Worm (Caenorhabditis elegans) whole organism, L1 larva: ENCODE data around the gene zipt-15.
A peak's percentile ranks its signal among the peaks of the same experiment; 100 is the strongest.

Experiments
- C04F5.9 ChIP-seq: sonication (generic microtip); optimal IDR thresholded peaks from 2 replicates; lab custom pipeline; 2016; ENCODE audit warnings: missing genetic modification characterization, missing compliant biosample characterization
- C34B4.2 ChIP-seq: sonication (generic microtip); optimal IDR thresholded peaks from 2 replicates; lab custom pipeline; 2017; ENCODE audit warnings: mild to moderate bottlenecking, missing genetic modification characterization, missing compliant biosample characterization
- F16B12.6 ChIP-seq: fragments of 150-350 bp; optimal IDR thresholded peaks from 2 replicates; lab custom pipeline; 2014; ENCODE audit warnings: missing biosample characterization, missing genetic modification characterization
- Y116A8C.19 ChIP-seq: sonication (generic microtip); optimal IDR thresholded peaks from 2 replicates; lab custom pipeline; 2016; ENCODE audit warnings: missing compliant biosample characterization, missing genetic modification characterization, borderline replicate concordance
- aha-1 ChIP-seq: fragments of 150-350 bp; optimal IDR thresholded peaks from 2 replicates; lab custom pipeline; 2014; ENCODE audit warnings: missing biosample characterization, missing genetic modification characterization
- alr-1 ChIP-seq: fragments of 200-800 bp; sonication (Bioruptor generic); optimal IDR thresholded peaks from 2 replicates; lab custom pipeline; 2018; ENCODE audit warnings: borderline replicate concordance, mild to moderate bottlenecking, missing genetic modification characterization, missing compliant biosample characterization
- ama-1 ChIP-seq: fragments of 150-350 bp; optimal IDR thresholded peaks from 2 replicates; lab custom pipeline; 2014
- blmp-1 ChIP-seq: fragments of 150-350 bp; optimal IDR thresholded peaks from 2 replicates; lab custom pipeline; 2014; ENCODE audit warnings: missing biosample characterization, missing genetic modification characterization
- ceh-8 ChIP-seq: fragments of 200-800 bp; sonication (Bioruptor generic); optimal IDR thresholded peaks from 2 replicates; lab custom pipeline; 2018; ENCODE audit warnings: mild to moderate bottlenecking, missing genetic modification characterization, moderate library complexity, missing compliant biosample characterization
- ceh-82 ChIP-seq, 3 experiments: fragments of 150-350 bp in 1 of 3; sonication (generic microtip) in 2 of 3; optimal IDR thresholded peaks; 2 replicates each; lab custom pipeline; 2014 to 2017; ENCODE audit warnings: missing biosample characterization in 3 of 3, missing genetic modification characterization in 3 of 3
- ceh-88 ChIP-seq: fragments of 200-800 bp; sonication (Bioruptor generic); IDR thresholded peaks from 2 replicates; pipeline ENCODE4 v1.3.6; 2022; ENCODE audit warnings: missing genetic modification characterization, missing compliant biosample characterization
- ces-1 ChIP-seq: fragments of 150-350 bp; optimal IDR thresholded peaks from 2 replicates; lab custom pipeline; 2014; ENCODE audit warnings: missing biosample characterization, missing genetic modification reagents, missing genetic modification characterization
- dsc-1 ChIP-seq: sonication (generic microtip); optimal IDR thresholded peaks from 2 replicates; lab custom pipeline; 2016; ENCODE audit warnings: mild to moderate bottlenecking, missing genetic modification characterization, missing compliant biosample characterization
- efl-1 ChIP-seq, 4 experiments: fragments of 150-350 bp; optimal IDR thresholded peaks in 3 of 4; peaks in 1 of 4; 1 replicate in 1 of 4; 2 replicates in 3 of 4; lab custom pipeline; 2014; ENCODE audit warnings: missing biosample characterization in 2 of 4, missing genetic modification characterization in 2 of 4, missing genetic modification reagents in 2 of 4
- egl-13 ChIP-seq: sonication (generic microtip); optimal IDR thresholded peaks from 2 replicates; lab custom pipeline; 2016; ENCODE audit warnings: missing genotype, missing genetic modification reagents, missing genetic modification characterization, missing compliant biosample characterization
- egl-27 ChIP-seq, 2 experiments: fragments of 150-350 bp in 1 of 2; sonication (generic microtip); optimal IDR thresholded peaks; 3 replicates each; lab custom pipeline; 2017 to 2018; ENCODE audit warnings: missing biosample characterization in 2 of 2, missing genetic modification characterization in 2 of 2, missing genetic modification reagents in 2 of 2
- elt-2 ChIP-seq: sonication (generic microtip); optimal IDR thresholded peaks from 2 replicates; lab custom pipeline; 2016; ENCODE audit warnings: missing genetic modification characterization, mild to moderate bottlenecking, inconsistent platforms, missing compliant biosample characterization, missing genetic modification reagents
- ets-5 ChIP-seq: fragments of 200-800 bp; sonication (Bioruptor generic); IDR thresholded peaks from 2 replicates; pipeline ENCODE4 v1.3.6; 2022; ENCODE audit warnings: missing genetic modification characterization, missing compliant biosample characterization
- fkh-4 ChIP-seq: sonication (generic microtip); optimal IDR thresholded peaks from 2 replicates; lab custom pipeline; 2016; ENCODE audit warnings: missing compliant biosample characterization, missing genetic modification characterization, borderline replicate concordance
- hlh-4 ChIP-seq: sonication (generic microtip); optimal IDR thresholded peaks from 2 replicates; lab custom pipeline; 2016; ENCODE audit warnings: mild to moderate bottlenecking, missing genetic modification characterization, missing compliant biosample characterization
- irx-1 ChIP-seq: sonication (generic microtip); optimal IDR thresholded peaks from 2 replicates; lab custom pipeline; 2016; ENCODE audit warnings: missing genetic modification characterization, missing compliant biosample characterization
- jun-1 ChIP-seq: fragments of 150-350 bp; optimal IDR thresholded peaks from 2 replicates; lab custom pipeline; 2014; ENCODE audit warnings: missing biosample characterization, missing genetic modification reagents, missing genetic modification characterization
- lin-13 ChIP-seq: fragments of 150-350 bp; optimal IDR thresholded peaks from 2 replicates; lab custom pipeline; 2014; ENCODE audit warnings: missing biosample characterization, missing genetic modification reagents, missing genetic modification characterization
- lin-14 ChIP-seq: fragments of 200-800 bp; sonication (Bioruptor generic); optimal IDR thresholded peaks from 2 replicates; lab custom pipeline; 2018; ENCODE audit warnings: mild to moderate bottlenecking, missing genetic modification characterization, moderate library complexity, missing compliant biosample characterization
- lin-15B ChIP-seq: fragments of 150-350 bp; sonication (generic microtip); optimal IDR thresholded peaks from 3 replicates; lab custom pipeline; 2014; ENCODE audit warnings: missing biosample characterization, missing genetic modification characterization
- lin-35 ChIP-seq, 2 experiments: fragments of 150-350 bp; optimal IDR thresholded peaks; 2 replicates each; lab custom pipeline; 2014; ENCODE audit warnings: missing biosample characterization in 2 of 2, missing genetic modification characterization in 2 of 2, missing genetic modification reagents in 2 of 2
- lin-39 ChIP-seq: fragments of 150-350 bp; optimal IDR thresholded peaks from 2 replicates; lab custom pipeline; 2014; ENCODE audit warnings: missing biosample characterization, missing genetic modification reagents, missing genetic modification characterization
- mdl-1 ChIP-seq, 2 experiments: fragments of 150-350 bp; optimal IDR thresholded peaks; 2 replicates each; lab custom pipeline; 2014 to 2017; ENCODE audit warnings: missing biosample characterization in 2 of 2, missing genetic modification characterization in 2 of 2, inconsistent platforms in 1 of 2
- mep-1 ChIP-seq: fragments of 150-350 bp; optimal IDR thresholded peaks from 2 replicates; lab custom pipeline; 2014; ENCODE audit warnings: missing biosample characterization, missing genetic modification characterization
- nhr-11 ChIP-seq: fragments of 150-350 bp; optimal IDR thresholded peaks from 2 replicates; lab custom pipeline; 2014; ENCODE audit warnings: missing biosample characterization, missing genetic modification characterization
- nhr-12 ChIP-seq: sonication (generic microtip); optimal IDR thresholded peaks from 2 replicates; lab custom pipeline; 2017; ENCODE audit warnings: missing biosample characterization, missing genetic modification characterization
- nhr-19 ChIP-seq: fragments of 200-800 bp; sonication (Bioruptor generic); conservative IDR thresholded peaks from 2 replicates; pipeline ENCODE4 v1.3.6; 2022; ENCODE audit warnings: missing genetic modification characterization, missing compliant biosample characterization
- nhr-47 ChIP-seq: sonication (generic microtip); optimal IDR thresholded peaks from 2 replicates; lab custom pipeline; 2016; ENCODE audit warnings: mild to moderate bottlenecking, missing genetic modification characterization, moderate library complexity, missing compliant biosample characterization
- nhr-71 ChIP-seq: sonication (generic microtip); optimal IDR thresholded peaks from 2 replicates; lab custom pipeline; 2016; ENCODE audit warnings: mild to moderate bottlenecking, missing genetic modification characterization, moderate library complexity, missing compliant biosample characterization
- nhr-76 ChIP-seq: sonication (generic microtip); optimal IDR thresholded peaks from 2 replicates; lab custom pipeline; 2017; ENCODE audit warnings: missing biosample characterization, missing genetic modification characterization
- nhr-77 ChIP-seq: fragments of 150-350 bp; optimal IDR thresholded peaks from 2 replicates; lab custom pipeline; 2014; ENCODE audit warnings: missing biosample characterization, missing genetic modification characterization
- nhr-85 ChIP-seq: sonication (generic microtip); peaks from one replicate; lab custom pipeline; 2016; ENCODE audit warnings: missing genetic modification characterization, inconsistent platforms, missing compliant biosample characterization
- nhr-90 ChIP-seq: sonication (generic microtip); optimal IDR thresholded peaks from 2 replicates; lab custom pipeline; 2016; ENCODE audit warnings: mild to moderate bottlenecking, missing genetic modification characterization, missing compliant biosample characterization; ENCODE audit not compliant: poor library complexity
- pag-3 ChIP-seq: sonication (generic microtip); optimal IDR thresholded peaks from 2 replicates; lab custom pipeline; 2017; ENCODE audit warnings: missing genetic modification characterization, mild to moderate bottlenecking, missing compliant biosample characterization, antibody characterized with exemption, borderline replicate concordance; ENCODE audit not compliant: insufficient read depth
- pax-3 ChIP-seq: fragments of 200-800 bp; sonication (Bioruptor generic); optimal IDR thresholded peaks from 2 replicates; lab custom pipeline; 2018; ENCODE audit warnings: mild to moderate bottlenecking, missing genetic modification characterization, moderate library complexity, missing compliant biosample characterization
- skn-1 ChIP-seq: fragments of 150-350 bp; optimal IDR thresholded peaks from 2 replicates; lab custom pipeline; 2014; ENCODE audit warnings: missing biosample characterization, missing genetic modification characterization
- sox-4 ChIP-seq: sonication (generic microtip); optimal IDR thresholded peaks from 2 replicates; lab custom pipeline; 2016; ENCODE audit warnings: missing genetic modification characterization, missing compliant biosample characterization
- sptf-1 ChIP-seq: fragments of 150-350 bp; optimal IDR thresholded peaks from 2 replicates; lab custom pipeline; 2014; ENCODE audit warnings: missing biosample characterization, missing genetic modification characterization
- sup-37 ChIP-seq: fragments of 200-800 bp; sonication (Bioruptor generic); optimal IDR thresholded peaks from 2 replicates; lab custom pipeline; 2018; ENCODE audit warnings: mild to moderate bottlenecking, missing genetic modification characterization, missing compliant biosample characterization
- swsn-7 ChIP-seq: sonication (generic microtip); optimal IDR thresholded peaks from 2 replicates; lab custom pipeline; 2016; ENCODE audit warnings: missing genetic modification characterization, missing compliant biosample characterization
- tbx-2 ChIP-seq: sonication (generic microtip); optimal IDR thresholded peaks from 2 replicates; lab custom pipeline; 2016; ENCODE audit warnings: missing genetic modification characterization, missing compliant biosample characterization
- unc-30 ChIP-seq: sonication (generic microtip); optimal IDR thresholded peaks from 2 replicates; lab custom pipeline; 2017; ENCODE audit warnings: missing biosample characterization, missing genetic modification characterization
- unc-62 ChIP-seq: fragments of 150-350 bp; optimal IDR thresholded peaks from 2 replicates; lab custom pipeline; 2014; ENCODE audit warnings: missing biosample characterization, missing genetic modification reagents, missing genetic modification characterization
- unc-86 ChIP-seq: sonication (generic microtip); optimal IDR thresholded peaks from 2 replicates; lab custom pipeline; 2016; ENCODE audit warnings: missing genetic modification characterization, missing compliant biosample characterization
- vab-15 ChIP-seq: sonication (generic microtip); optimal IDR thresholded peaks from 2 replicates; lab custom pipeline; 2017; ENCODE audit warnings: missing genotype, mild to moderate bottlenecking, missing genetic modification characterization, missing compliant biosample characterization
- zag-1 ChIP-seq: fragments of 150-350 bp; optimal IDR thresholded peaks from 2 replicates; lab custom pipeline; 2014; ENCODE audit warnings: missing biosample characterization, missing genetic modification characterization
- ztf-11 ChIP-seq, 2 experiments: sonication (generic microtip); optimal IDR thresholded peaks; 2 replicates each; lab custom pipeline; 2016 to 2017; ENCODE audit warnings: missing genetic modification characterization in 2 of 2, missing biosample characterization in 1 of 2, missing compliant biosample characterization in 1 of 2

The zipt-15 gene

ce11 chrIV:796521-797073, 28.2 kb downstream of the zipt-15 start, which contains the start of the genes F56B3.11 and ech-5:
F56B3.11 (minus strand) TSS chrIV:796571.
ech-5 (plus strand) TSS chrIV:797023.
- TF ChIP-seq C34B4.2 (tag; lab: Kevin White, UChicago) (no peak), lin-13 (GFP tag; lab: Kevin White, UChicago) (peak; percentile 47), unc-30 (no peak), sptf-1 (tag; lab: Kevin White, UChicago) (no peak), Y116A8C.19 (tag; lab: Kevin White, UChicago) (peak; percentile 65), egl-27 (tag; optimal IDR thresholded peaks at IDR 0.05; lab: Kevin White, UChicago) (no peak), sox-4 (peak; percentile 82), lin-15B (tag; lab: Kevin White, UChicago) (peak; percentile 76), nhr-47 (tag; lab: Kevin White, UChicago) (peak; percentile 94), lin-35 (GFP tag; optimal IDR thresholded peaks at IDR 0.05; lab: Kevin White, UChicago) (peak; percentile 64 to 77), ets-5 (GFP tag; lab: Robert Waterston, UW) (no peak), unc-62 (GFP tag; lab: Kevin White, UChicago) (no peak), ama-1 (lab: Kevin White, UChicago) (no peak), C04F5.9 (peak; percentile 87), zag-1 (tag; lab: Kevin White, UChicago) (peak; percentile 52), efl-1 (optimal IDR thresholded peaks at IDR 0.05; lab: Kevin White, UChicago) (peak; percentile 65 to 78), efl-1 (GFP tag; optimal IDR thresholded peaks at IDR 0.05 in 1 of 2; lab: Kevin White, UChicago) (peak; percentile 74 to 93), jun-1 (no peak), nhr-85 (tag; lab: Kevin White, UChicago) (peak; percentile 95), nhr-19 (GFP tag; lab: Robert Waterston, UW) (peak; percentile 71), unc-86 (tag; lab: Kevin White, UChicago) (peak; percentile 79), tbx-2 (tag; lab: Kevin White, UChicago) (peak; percentile 91), nhr-11 (no peak), mep-1 (tag; lab: Kevin White, UChicago) (peak; percentile 83), pag-3 (no peak), dsc-1 (peak; percentile 88), ceh-8 (GFP tag; lab: Kevin White, UChicago) (peak; percentile 55), lin-39 (tag; lab: Kevin White, UChicago) (peak; percentile 41), nhr-71 (tag; lab: Kevin White, UChicago) (peak; percentile 95), hlh-4 (tag; lab: Kevin White, UChicago) (peak; percentile 73), nhr-76 (tag; lab: Kevin White, UChicago) (no peak), mdl-1 (tag; optimal IDR thresholded peaks at IDR 0.05; lab: Kevin White, UChicago) (no peak), elt-2 (peak; percentile 68), nhr-77 (tag; lab: Kevin White, UChicago) (peak; percentile 44), ceh-82 (tag; optimal IDR thresholded peaks at IDR 0.05; lab: Kevin White, UChicago) (peak; percentile 5 to 58 (median 20)), sup-37 (GFP tag; lab: Kevin White, UChicago) (no peak), irx-1 (tag; lab: Kevin White, UChicago) (peak; percentile 84), vab-15 (tag; lab: Kevin White, UChicago) (peak; percentile 70), alr-1 (tag; lab: Kevin White, UChicago) (no peak), swsn-7 (tag; lab: Kevin White, UChicago) (peak; percentile 85), fkh-4 (tag; lab: Kevin White, UChicago) (peak; percentile 81), skn-1 (peak; percentile 36), egl-13 (tag; lab: Kevin White, UChicago) (peak; percentile 87), pax-3 (peak; percentile 96), ztf-11 (tag; optimal IDR thresholded peaks at IDR 0.05; lab: Kevin White, UChicago) (peak in 1 of 2 experiments; percentile 84), nhr-90 (tag; lab: Kevin White, UChicago) (peak; percentile 96), aha-1 (tag; lab: Kevin White, UChicago) (no peak), ces-1 (GFP tag; lab: Kevin White, UChicago) (no peak), F16B12.6 (tag; lab: Kevin White, UChicago) (peak; percentile 19), ceh-88 (GFP tag; lab: Robert Waterston, UW) (peak; percentile 93), lin-14 (peak; percentile 93), nhr-12 (no peak), blmp-1 (no peak)
